Worm (Caenorhabditis elegans) whole organism, early embryonic: Measurements from ENCODE around the gene swd-2.2.

ENCODE experiments used
- B0310.2 ChIP-seq: sonication (generic microtip); optimal IDR thresholded peaks from 2 replicates; lab custom pipeline; 2016; ENCODE audit warnings: mild to moderate bottlenecking, missing genetic modification characterization, missing compliant biosample characterization
- F13C5.2 ChIP-seq: sonication (generic microtip); optimal IDR thresholded peaks from 2 replicates; lab custom pipeline; 2017; ENCODE audit warnings: mild to moderate bottlenecking, missing genetic modification characterization, inconsistent platforms, missing compliant biosample characterization
- ama-1 ChIP-seq: fragments of 150-350 bp; optimal IDR thresholded peaks from 2 replicates; lab custom pipeline; 2014
- ceh-13 ChIP-seq: fragments of 200-800 bp; sonication (Bioruptor generic); optimal IDR thresholded peaks from 2 replicates; lab custom pipeline; 2018; ENCODE audit warnings: mild to moderate bottlenecking, missing genetic modification characterization, missing compliant biosample characterization
- ceh-36 ChIP-seq: sonication (generic microtip); optimal IDR thresholded peaks from 2 replicates; lab custom pipeline; 2016; ENCODE audit warnings: missing genetic modification characterization, inconsistent platforms, missing compliant biosample characterization
- hmbx-1 ChIP-seq: sonication (generic microtip); optimal IDR thresholded peaks from 2 replicates; lab custom pipeline; 2016; ENCODE audit warnings: mild to moderate bottlenecking, missing genetic modification characterization, missing compliant biosample characterization
- hmg-4 ChIP-seq: fragments of 200-800 bp; sonication (Bioruptor generic); optimal IDR thresholded peaks from 2 replicates; lab custom pipeline; 2018; ENCODE audit warnings: mild to moderate bottlenecking, missing genetic modification characterization, missing compliant biosample characterization
- scrt-1 ChIP-seq: fragments of 200-800 bp; sonication (Bioruptor generic); IDR thresholded peaks from 2 replicates; pipeline ENCODE4 v1.3.6; 2022; ENCODE audit warnings: missing genetic modification characterization, missing compliant biosample characterization
- sea-1 ChIP-seq: fragments of 200-800 bp; sonication (Bioruptor generic); conservative IDR thresholded peaks from 2 replicates; pipeline ENCODE4 v1.3.6; 2022; ENCODE audit warnings: missing genetic modification characterization, missing compliant biosample characterization
- tbx-11 ChIP-seq: fragments of 200-800 bp; sonication (Bioruptor generic); IDR thresholded peaks from 2 replicates; pipeline ENCODE4 v1.3.6; 2022; ENCODE audit warnings: missing genetic modification characterization, missing compliant biosample characterization
- tbx-37 ChIP-seq: fragments of 200-800 bp; sonication (Bioruptor generic); conservative IDR thresholded peaks from 2 replicates; pipeline ENCODE4 v1.3.6; 2022; ENCODE audit warnings: missing genetic modification reagents, missing genetic modification characterization, missing compliant biosample characterization
- tra-4 ChIP-seq: sonication (generic microtip); optimal IDR thresholded peaks from 2 replicates; lab custom pipeline; 2017; ENCODE audit warnings: missing genetic modification characterization, missing compliant biosample characterization

DNA sequence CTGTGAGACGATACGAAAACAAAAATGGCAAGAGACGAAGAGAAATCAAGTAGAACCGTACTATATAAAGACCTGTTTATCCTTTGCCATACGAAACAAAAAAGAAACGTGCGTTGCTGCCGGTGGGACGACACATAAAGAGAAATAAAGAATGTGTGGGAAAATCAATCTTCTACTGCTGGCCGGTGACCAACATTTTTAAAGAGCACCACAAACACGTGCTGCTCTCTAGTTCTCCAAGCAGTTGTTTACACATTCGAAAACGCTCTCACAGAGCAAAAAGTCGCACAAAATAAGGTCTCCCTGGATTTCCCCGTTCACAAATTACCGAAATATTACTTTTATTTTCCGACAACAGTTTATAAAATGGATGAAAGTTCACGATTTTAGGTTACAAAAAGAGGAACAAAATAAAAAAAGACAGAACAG lies 15.3 kb downstream of the swd-2.2 start, which contains the start of gene imp-3:
- TF ChIP-seq tra-4 (tag; lab: Kevin White, UChicago) = no peak
- no peak for TF ChIP-seq hmg-4
- TF ChIP-seq scrt-1 (GFP tag; lab: Robert Waterston, UW) = no peak
- no peak for TF ChIP-seq B0310.2
- peak; percentile 67 for TF ChIP-seq ama-1
- TF ChIP-seq sea-1 (GFP tag; lab: Robert Waterston, UW) = 0 out of 2 replicates have a peak, but pooled peaks have one; percentile 21
- no peak for TF ChIP-seq tbx-11
- no peak for TF ChIP-seq F13C5.2 (tag; lab: Kevin White, UChicago)
- no peak for TF ChIP-seq ceh-13 (GFP tag; lab: Kevin White, UChicago)
- no peak for TF ChIP-seq hmbx-1 (tag; lab: Kevin White, UChicago)
- TF ChIP-seq tbx-37 (GFP tag; lab: Robert Waterston, UW) = no peak
- no peak for TF ChIP-seq ceh-36 (tag; lab: Kevin White, UChicago)
